Worm (Caenorhabditis elegans) whole organism, L1 larva: Measurements from ENCODE around the gene EGAP1.5.

Experiments
- aly-2 ChIP-seq: fragments of 150-350 bp; optimal IDR thresholded peaks from 2 replicates; lab custom pipeline; 2014; ENCODE audit warnings: missing biosample characterization, missing genetic modification characterization
- elt-2 ChIP-seq: sonication (generic microtip); optimal IDR thresholded peaks from 2 replicates; lab custom pipeline; 2016; ENCODE audit warnings: missing genetic modification characterization, mild to moderate bottlenecking, inconsistent platforms, missing compliant biosample characterization, missing genetic modification reagents
- elt-3 ChIP-seq, 6 experiments: fragments of 150-350 bp in 1 of 6; sonication (generic microtip); optimal IDR thresholded peaks; 2 replicates each; lab custom pipeline; 2017 to 2018; ENCODE audit warnings: missing biosample characterization in 6 of 6, missing genetic modification characterization in 6 of 6, inconsistent platforms in 1 of 6
- fkh-10 ChIP-seq: sonication (generic microtip); optimal IDR thresholded peaks from 2 replicates; lab custom pipeline; 2017; ENCODE audit warnings: missing biosample characterization, missing genetic modification reagents, missing genetic modification characterization
- fos-1 ChIP-seq: fragments of 150-350 bp; optimal IDR thresholded peaks from 2 replicates; lab custom pipeline; 2014; ENCODE audit warnings: missing biosample characterization, missing genetic modification characterization
- lin-15B ChIP-seq: fragments of 150-350 bp; sonication (generic microtip); optimal IDR thresholded peaks from 3 replicates; lab custom pipeline; 2014; ENCODE audit warnings: missing biosample characterization, missing genetic modification characterization
- lin-35 ChIP-seq, 2 experiments: fragments of 150-350 bp; optimal IDR thresholded peaks; 2 replicates each; lab custom pipeline; 2014; ENCODE audit warnings: missing biosample characterization in 2 of 2, missing genetic modification characterization in 2 of 2, missing genetic modification reagents in 2 of 2
- lin-39 ChIP-seq: fragments of 150-350 bp; optimal IDR thresholded peaks from 2 replicates; lab custom pipeline; 2014; ENCODE audit warnings: missing biosample characterization, missing genetic modification reagents, missing genetic modification characterization
- lsy-2 ChIP-seq, 2 experiments: fragments of 150-350 bp; optimal IDR thresholded peaks; 2 replicates each; lab custom pipeline; 2014; ENCODE audit warnings: missing biosample characterization in 2 of 2, missing genetic modification characterization in 2 of 2
- mab-9 ChIP-seq: fragments of 200-800 bp; sonication (Bioruptor generic); IDR thresholded peaks from 2 replicates; pipeline ENCODE4 v1.3.6; 2022; ENCODE audit warnings: missing genetic modification reagents, missing genetic modification characterization, missing compliant biosample characterization
- snu-23 ChIP-seq: sonication (generic microtip); optimal IDR thresholded peaks from 2 replicates; lab custom pipeline; 2016; ENCODE audit warnings: missing genetic modification characterization, missing compliant biosample characterization
- sox-4 ChIP-seq: sonication (generic microtip); optimal IDR thresholded peaks from 2 replicates; lab custom pipeline; 2016; ENCODE audit warnings: missing genetic modification characterization, missing compliant biosample characterization
- unc-86 ChIP-seq: sonication (generic microtip); optimal IDR thresholded peaks from 2 replicates; lab custom pipeline; 2016; ENCODE audit warnings: missing genetic modification characterization, missing compliant biosample characterization
- zag-1 ChIP-seq: fragments of 150-350 bp; optimal IDR thresholded peaks from 2 replicates; lab custom pipeline; 2014; ENCODE audit warnings: missing biosample characterization, missing genetic modification characterization

- TF ChIP-seq elt-3 (tag; optimal IDR thresholded peaks at IDR 0.05; lab: Kevin White, UChicago) = no peak
- no peak for TF ChIP-seq unc-86
- no peak for TF ChIP-seq snu-23
- no peak for TF ChIP-seq lin-15B (tag; lab: Kevin White, UChicago)
- no peak for TF ChIP-seq zag-1 (tag; lab: Kevin White, UChicago)
- no peak for TF ChIP-seq sox-4
- no peak for TF ChIP-seq lin-35 (GFP tag; optimal IDR thresholded peaks at IDR 0.05; lab: Kevin White, UChicago)
- no peak for TF ChIP-seq aly-2 (tag; lab: Kevin White, UChicago)
- no peak for TF ChIP-seq mab-9 (GFP tag; lab: Robert Waterston, UW)
- TF ChIP-seq lsy-2 (tag; optimal IDR thresholded peaks at IDR 0.05; lab: Kevin White, UChicago) = no peak
- TF ChIP-seq lin-39 = no peak
- TF ChIP-seq fkh-10 (GFP tag; lab: Kevin White, UChicago) = no peak
- no peak for TF ChIP-seq elt-2
- TF ChIP-seq fos-1 (tag; lab: Kevin White, UChicago) = no peak
Measured at ce11 chrIII:5982026-5982425, 50.5 kb downstream of the EGAP1.5 start, which contains the start of gene frm-2.
